Fruit fly (Drosophila melanogaster): ENCODE results near the gene mask.

Gene mask

dm6 chr3R:24213644-24214043 lies 16.7 kb upstream of the mask start:
- TF ChIP-seq CG15710 (tag; optimal IDR thresholded peaks at IDR 0.05) (no peak), CG17806 (tag; optimal IDR thresholded peaks at IDR 0.05) (no peak), Ets98B (GFP tag; IDR thresholded peaks at IDR 0.05) (no peak), rn (GFP tag; IDR thresholded peaks at IDR 0.05) (no peak), CG14655 (GFP tag; optimal IDR thresholded peaks at IDR 0.05) (no peak), Pif1A (GFP tag; optimal IDR thresholded peaks at IDR 0.05) (no peak), CG8301 (tag; optimal IDR thresholded peaks at IDR 0.05) (no peak), Pif1B (GFP tag; optimal IDR thresholded peaks at IDR 0.05) (no peak), gl (tag; optimal IDR thresholded peaks at IDR 0.05) (no peak), CG9948 (tag; optimal IDR thresholded peaks at IDR 0.05) (no peak), CG13204 (GFP tag; optimal IDR thresholded peaks at IDR 0.05) (no peak), EcR (GFP tag; optimal IDR thresholded peaks at IDR 0.05) (no peak), CG32121 (GFP tag; IDR thresholded peaks at IDR 0.05) (no peak), fd96Ca (GFP tag; IDR thresholded peaks at IDR 0.05) (no peak), CG8159 (tag; optimal IDR thresholded peaks at IDR 0.05) (no peak), CG10348 (GFP tag; IDR thresholded peaks at IDR 0.05) (no peak), D1 (tag; optimal IDR thresholded peaks at IDR 0.05) (no peak)

- TF ChIP-seq CG10348 (GFP tag; IDR thresholded peaks at IDR 0.05) (no peak), CG15710 (tag; optimal IDR thresholded peaks at IDR 0.05) (no peak), CG17806 (tag; optimal IDR thresholded peaks at IDR 0.05) (no peak), fd96Ca (GFP tag; IDR thresholded peaks at IDR 0.05) (no peak), gl (tag; optimal IDR thresholded peaks at IDR 0.05) (no peak), CG8301 (tag; optimal IDR thresholded peaks at IDR 0.05) (no peak), Pif1B (GFP tag; optimal IDR thresholded peaks at IDR 0.05) (no peak), CG8159 (tag; optimal IDR thresholded peaks at IDR 0.05) (no peak), D1 (tag; optimal IDR thresholded peaks at IDR 0.05) (no peak), CG4496 (GFP tag; IDR thresholded peaks at IDR 0.05) (no peak), CG13204 (GFP tag; optimal IDR thresholded peaks at IDR 0.05) (no peak), EcR (GFP tag; optimal IDR thresholded peaks at IDR 0.05) (no peak)
Measured at dm6 chr3R:24216017-24216416, 14.3 kb upstream of the mask start.

- TF ChIP-seq gl (tag; optimal IDR thresholded peaks at IDR 0.05) (no peak), CG32121 (GFP tag; IDR thresholded peaks at IDR 0.05) (peak; percentile 43; the same call in 1 of the 2 replicates), CG17806 (tag; optimal IDR thresholded peaks at IDR 0.05) (no peak), CG8301 (tag; optimal IDR thresholded peaks at IDR 0.05) (no peak), fd96Ca (GFP tag; IDR thresholded peaks at IDR 0.05) (0 out of 3 replicates have a peak, but pooled peaks have one; percentile 22), Snoo (tag; optimal IDR thresholded peaks at IDR 0.05) (peak; percentile 40), Ets98B (GFP tag; IDR thresholded peaks at IDR 0.05) (peak; percentile 48; the same call in 1 of the 2 replicates), CG14655 (GFP tag; optimal IDR thresholded peaks at IDR 0.05) (no peak), CG13204 (GFP tag; optimal IDR thresholded peaks at IDR 0.05) (peak; percentile 82), CG12605 (GFP tag; IDR thresholded peaks at IDR 0.05) (peak; percentile 61; the same call in 1 of the 2 replicates), Pif1A (GFP tag; optimal IDR thresholded peaks at IDR 0.05) (peak; percentile 12), EcR (GFP tag; optimal IDR thresholded peaks at IDR 0.05) (peak; percentile 31), CG4496 (GFP tag; IDR thresholded peaks at IDR 0.05) (peak; percentile 29; the same call in 2 of the 3 replicates)
Measured at dm6 chr3R:24218565-24218964, 11.8 kb upstream of the mask start, which contains the start of gene CG17786. TSS of gene CG17786 (minus strand) at chr3R:24218718.

dm6 chr3R:24219093-24219492 lies 11.3 kb upstream of the mask start:
- no peak for TF ChIP-seq CG4496 (GFP tag; IDR thresholded peaks at IDR 0.05)
- peak; percentile 1 for TF ChIP-seq CG8301 (tag; optimal IDR thresholded peaks at IDR 0.05)

- no peak for TF ChIP-seq CG13204 (GFP tag; optimal IDR thresholded peaks at IDR 0.05)
- no peak for TF ChIP-seq CG34367 (tag; optimal IDR thresholded peaks at IDR 0.05)
- no peak for TF ChIP-seq CG15710 (tag; optimal IDR thresholded peaks at IDR 0.05)
- no peak for TF ChIP-seq Ets98B (GFP tag; IDR thresholded peaks at IDR 0.05)
- no peak for TF ChIP-seq rn (GFP tag; IDR thresholded peaks at IDR 0.05)
- TF ChIP-seq CG32121 (GFP tag; IDR thresholded peaks at IDR 0.05), result no peak
- no peak for TF ChIP-seq Snoo (tag; optimal IDR thresholded peaks at IDR 0.05)
- TF ChIP-seq CG14655 (GFP tag; optimal IDR thresholded peaks at IDR 0.05), result no peak
- no peak for TF ChIP-seq CG8301 (tag; optimal IDR thresholded peaks at IDR 0.05)
- TF ChIP-seq CG10348 (GFP tag; IDR thresholded peaks at IDR 0.05), result no peak
- no peak for TF ChIP-seq Pif1B (GFP tag; optimal IDR thresholded peaks at IDR 0.05)
- TF ChIP-seq gl (tag; optimal IDR thresholded peaks at IDR 0.05), result no peak
- TF ChIP-seq CG4496 (GFP tag; IDR thresholded peaks at IDR 0.05), result no peak
- TF ChIP-seq Pif1A (GFP tag; optimal IDR thresholded peaks at IDR 0.05), result no peak
- no peak for TF ChIP-seq EcR (GFP tag; optimal IDR thresholded peaks at IDR 0.05)
- no peak for TF ChIP-seq CG17806 (tag; optimal IDR thresholded peaks at IDR 0.05)
Measured at dm6 chr3R:24220845-24221244, 9.5 kb upstream of the mask start, which contains the start of gene cav. TSS of gene cav (plus strand) at chr3R:24221103.

DNA sequence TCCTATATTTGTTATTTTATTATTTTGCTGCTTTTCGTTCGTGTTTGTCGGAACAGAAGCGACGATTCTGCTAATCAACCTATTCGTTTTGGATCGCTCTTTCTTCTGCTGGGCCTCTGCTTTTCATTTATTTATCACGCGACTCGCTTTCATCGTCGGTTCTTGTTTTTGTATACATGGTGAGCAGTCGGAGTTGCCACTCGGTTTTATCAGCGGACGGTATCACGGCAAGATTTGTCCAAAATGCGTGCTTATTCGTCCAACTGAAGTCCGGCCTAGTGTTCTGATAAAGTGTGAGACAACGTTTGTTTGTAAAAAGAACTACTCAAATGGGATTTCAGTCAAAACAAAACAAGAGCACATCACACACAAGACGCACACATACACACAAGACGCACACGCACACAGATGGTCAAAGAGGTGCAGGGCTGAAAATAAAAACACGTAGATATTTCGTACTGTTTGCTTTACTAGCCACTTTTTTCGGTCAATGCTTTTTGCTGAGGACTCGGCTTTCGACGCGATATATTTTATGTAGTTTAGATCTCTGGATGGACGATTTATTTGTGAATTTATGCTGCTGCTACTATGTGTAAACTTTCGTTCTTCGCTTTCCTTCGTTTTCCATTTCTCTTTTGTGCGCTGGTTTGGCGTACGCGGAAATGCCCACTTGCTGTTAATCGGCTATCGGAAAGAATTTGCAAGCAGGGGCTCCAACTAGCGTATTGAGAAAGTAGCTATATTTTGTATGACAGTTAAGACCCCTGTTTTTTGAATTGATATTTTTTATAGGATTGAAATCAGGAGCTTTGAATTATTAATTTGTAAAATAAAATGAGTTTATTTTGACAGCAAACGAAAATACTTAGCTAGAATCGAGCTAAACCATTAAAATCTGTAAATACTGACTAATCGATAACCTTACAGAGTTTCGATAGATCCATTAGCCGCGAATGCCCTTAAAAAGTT lies 8.7 kb upstream of the mask start, which contains the start of gene twin:
Gene twin (minus strand): TSS at position 632 of the 969 bp plus-strand sequence.
- TF ChIP-seq Snoo (tag; optimal IDR thresholded peaks at IDR 0.05), result no peak
- peak; percentile 64; the same call in 1 of the 2 replicates for TF ChIP-seq CG32121 (GFP tag; IDR thresholded peaks at IDR 0.05)
- TF ChIP-seq CG9948 (tag; optimal IDR thresholded peaks at IDR 0.05), result peak; percentile 32
- TF ChIP-seq CG17806 (tag; optimal IDR thresholded peaks at IDR 0.05), result peak; percentile 13
- TF ChIP-seq CG8301 (tag; optimal IDR thresholded peaks at IDR 0.05), result peak; percentile 0
- TF ChIP-seq fd96Ca (GFP tag; IDR thresholded peaks at IDR 0.05), result no peak
- no peak for TF ChIP-seq Ets98B (GFP tag; IDR thresholded peaks at IDR 0.05)
- no peak for TF ChIP-seq Pif1A (GFP tag; optimal IDR thresholded peaks at IDR 0.05)
- no peak for TF ChIP-seq CG14655 (GFP tag; optimal IDR thresholded peaks at IDR 0.05)
- TF ChIP-seq CG15710 (tag; optimal IDR thresholded peaks at IDR 0.05), result peak; percentile 42
- TF ChIP-seq D1 (tag; optimal IDR thresholded peaks at IDR 0.05), result no peak
- no peak for TF ChIP-seq EcR (GFP tag; optimal IDR thresholded peaks at IDR 0.05)
- no peak for TF ChIP-seq CG13204 (GFP tag; optimal IDR thresholded peaks at IDR 0.05)
- TF ChIP-seq CG8159 (tag; optimal IDR thresholded peaks at IDR 0.05), result peak; percentile 18
- no peak for TF ChIP-seq gl (tag; optimal IDR thresholded peaks at IDR 0.05)
- TF ChIP-seq CG10348 (GFP tag; IDR thresholded peaks at IDR 0.05), result no peak
- TF ChIP-seq Pif1B (GFP tag; optimal IDR thresholded peaks at IDR 0.05), result no peak
- no peak for TF ChIP-seq rn (GFP tag; IDR thresholded peaks at IDR 0.05)
- 0 out of 3 replicates have a peak, but pooled peaks have one; percentile 42 for TF ChIP-seq CG4496 (GFP tag; IDR thresholded peaks at IDR 0.05)
- no peak for TF ChIP-seq CG34367 (tag; optimal IDR thresholded peaks at IDR 0.05)
- TF ChIP-seq CG12605 (GFP tag; IDR thresholded peaks at IDR 0.05), result no peak

All from whole organism, pupa.